Fruit fly (Drosophila melanogaster): ENCODE measurements around the gene Apl.

Apl gene

dm6 chr3L:16584074-16584578, 10.9 kb upstream of the Apl start, which contains the start of gene UQCR-C2 (continued):
- TF ChIP-seq oc (tag; optimal IDR thresholded peaks at IDR 0.05): no peak
- no peak for TF ChIP-seq Poxn (GFP tag; IDR thresholded peaks at IDR 0.05)
- TF ChIP-seq CG2875 (GFP tag; optimal IDR thresholded peaks at IDR 0.05): no peak
- peak; percentile 44 for TF ChIP-seq CG34376 (GFP tag; optimal IDR thresholded peaks at IDR 0.05)
- no peak for TF ChIP-seq ase (GFP tag; IDR thresholded peaks at IDR 0.05)
- peak; percentile 25 for TF ChIP-seq Scr (GFP tag; IDR thresholded peaks at IDR 0.05; ENCODE audit: partially characterized antibody)
- TF ChIP-seq CG4707 (GFP tag; optimal IDR thresholded peaks at IDR 0.05): no peak
- TF ChIP-seq Ptx1 (GFP tag; IDR thresholded peaks at IDR 0.05): no peak
- TF ChIP-seq CG6654 (GFP tag; optimal IDR thresholded peaks at IDR 0.05): no peak
- no peak for TF ChIP-seq Ssrp (tag; optimal IDR thresholded peaks at IDR 0.05)
- TF ChIP-seq YL-1 (GFP tag; optimal IDR thresholded peaks at IDR 0.05): peak; percentile 92
- peak; percentile 35; the same call in 1 of the 3 replicates for TF ChIP-seq knrl (GFP tag; IDR thresholded peaks at IDR 0.05; ENCODE audit: partially characterized antibody)
- TF ChIP-seq CG34224 (GFP tag; IDR thresholded peaks at IDR 0.05; ENCODE audit: partially characterized antibody): no peak; the same call in 2 of the 3 replicates
- TF ChIP-seq CG5180 (GFP tag; optimal IDR thresholded peaks at IDR 0.05): no peak
- no peak for TF ChIP-seq BtbVII (GFP tag; optimal IDR thresholded peaks at IDR 0.05)
- TF ChIP-seq gcm (GFP tag; optimal IDR thresholded peaks at IDR 0.05): no peak
- TF ChIP-seq CG7963 (GFP tag; IDR thresholded peaks at IDR 0.05; ENCODE audit: partially characterized antibody): no peak
- TF ChIP-seq ken (GFP tag; IDR thresholded peaks at IDR 0.05): no peak
- TF ChIP-seq row (GFP tag; IDR thresholded peaks at IDR 0.05): peak; percentile 92
- TF ChIP-seq CG1603 (tag; optimal IDR thresholded peaks at IDR 0.05): peak; percentile 79
- TF ChIP-seq stwl (tag; optimal IDR thresholded peaks at IDR 0.05): peak; percentile 71
- TF ChIP-seq CG9437 (GFP tag; optimal IDR thresholded peaks at IDR 0.05): peak; percentile 84
- no peak for TF ChIP-seq Mes4 (GFP tag; optimal IDR thresholded peaks at IDR 0.05)
- TF ChIP-seq ems (GFP tag; optimal IDR thresholded peaks at IDR 0.05): no peak
- no peak for TF ChIP-seq insv (GFP tag; optimal IDR thresholded peaks at IDR 0.05)
- TF ChIP-seq Tbp (GFP tag; optimal IDR thresholded peaks at IDR 0.05): no peak
- no peak for TF ChIP-seq CG14667 (GFP tag; IDR thresholded peaks at IDR 0.05)
- TF ChIP-seq sug (tag; optimal IDR thresholded peaks at IDR 0.05): peak; percentile 49
- no peak for TF ChIP-seq pros (GFP tag; optimal IDR thresholded peaks at IDR 0.05)
- TF ChIP-seq bsh (GFP tag; optimal IDR thresholded peaks at IDR 0.05): no peak
- TF ChIP-seq sens-2 (GFP tag; IDR thresholded peaks at IDR 0.05): no peak
- no peak for TF ChIP-seq aop (GFP tag; IDR thresholded peaks at IDR 0.05)
- peak; percentile 44; the same call in 1 of the 2 replicates for TF ChIP-seq CG42726 (GFP tag; IDR thresholded peaks at IDR 0.05; ENCODE audit: partially characterized antibody)
- no peak for TF ChIP-seq CG8944 (GFP tag; optimal IDR thresholded peaks at IDR 0.05)
- TF ChIP-seq CG18619 (GFP tag; optimal IDR thresholded peaks at IDR 0.05): no peak
- peak; percentile 75 for TF ChIP-seq HmgZ (tag; optimal IDR thresholded peaks at IDR 0.05)
- TF ChIP-seq Doc3 (GFP tag; IDR thresholded peaks at IDR 0.05; ENCODE audit: partially characterized antibody): peak; percentile 33; the same call in 1 of the 3 replicates
- no peak for TF ChIP-seq usp (GFP tag; optimal IDR thresholded peaks at IDR 0.05)
- no peak for TF ChIP-seq sima (GFP tag; optimal IDR thresholded peaks at IDR 0.05)
- no peak for TF ChIP-seq salm (tag; optimal IDR thresholded peaks at IDR 0.05)
- no peak for TF ChIP-seq mirr (GFP tag; optimal IDR thresholded peaks at IDR 0.05)
- no peak for TF ChIP-seq CG11398 (GFP tag; optimal IDR thresholded peaks at IDR 0.05)
- no peak for TF ChIP-seq CrebB (tag; optimal IDR thresholded peaks at IDR 0.05)
- no peak for TF ChIP-seq CG3838 (GFP tag; optimal IDR thresholded peaks at IDR 0.05)
- no peak for TF ChIP-seq CG43689 (GFP tag; IDR thresholded peaks at IDR 0.05)
- no peak for TF ChIP-seq CG4854 (GFP tag; optimal IDR thresholded peaks at IDR 0.05)
- peak; percentile 49 for TF ChIP-seq Rfx (GFP tag; IDR thresholded peaks at IDR 0.05)
- TF ChIP-seq CG12236 (GFP tag; optimal IDR thresholded peaks at IDR 0.05): no peak
- peak; percentile 37 for TF ChIP-seq CG7928 (GFP tag; optimal IDR thresholded peaks at IDR 0.05)
- TF ChIP-seq CG17802 (tag; optimal IDR thresholded peaks at IDR 0.05): no peak

Measured in whole organism, embryonic.